Fruit fly (Drosophila melanogaster): ENCODE measurements around the gene CG9500.
A peak's percentile ranks its signal among the peaks of the same experiment; 100 is the strongest.

DNA sequence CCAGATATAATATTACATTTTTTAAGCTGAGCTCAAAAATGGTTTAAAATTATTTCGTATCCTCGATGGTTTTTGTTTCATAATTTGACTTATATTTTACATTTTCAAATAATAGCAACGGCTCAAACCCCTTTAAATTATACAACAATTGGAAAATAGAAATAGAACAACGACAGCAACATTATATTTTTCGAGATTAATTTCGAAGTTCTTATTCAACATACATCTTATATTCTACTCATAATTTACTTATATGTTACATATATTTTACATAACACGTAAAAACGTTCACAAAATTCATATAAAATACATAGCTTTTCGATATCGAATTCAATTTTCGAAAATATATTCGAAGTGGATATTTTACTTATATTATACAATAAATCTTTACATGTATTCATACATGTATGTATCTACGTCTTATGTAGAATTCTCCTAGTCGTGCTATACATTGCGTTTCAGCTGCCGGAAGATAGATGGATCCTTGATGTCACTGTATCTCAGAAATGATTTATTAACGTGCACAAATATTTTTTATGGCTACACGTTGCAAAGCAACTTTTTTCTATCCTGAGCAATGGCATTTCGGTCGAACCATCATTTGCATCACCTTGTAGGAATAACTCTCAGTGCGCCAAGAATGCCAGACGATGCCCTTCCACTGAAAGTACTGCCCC lies 1.3 kb downstream of the CG9500 start:
- TF ChIP-seq sv (GFP tag; optimal IDR thresholded peaks at IDR 0.05) = no peak
- no peak for TF ChIP-seq CG9705 (GFP tag; optimal IDR thresholded peaks at IDR 0.05)
- no peak for TF ChIP-seq psq (GFP tag; optimal IDR thresholded peaks at IDR 0.05)
- peak in 1 of 2 experiments; percentile 3 for TF ChIP-seq foxo (GFP tag; optimal IDR thresholded peaks at IDR 0.05)
- TF ChIP-seq Abd-B (GFP tag; optimal IDR thresholded peaks at IDR 0.05) = no peak
- TF ChIP-seq brk (GFP tag; optimal IDR thresholded peaks at IDR 0.05) = no peak
- no peak for TF ChIP-seq Dfd (GFP tag; optimal IDR thresholded peaks at IDR 0.05)
- TF ChIP-seq pan (optimal IDR thresholded peaks at IDR 0.05) = no peak
- no peak for TF ChIP-seq Vsx2 (GFP tag; optimal IDR thresholded peaks at IDR 0.05; ENCODE audit: partially characterized antibody)
- TF ChIP-seq sage (GFP tag; optimal IDR thresholded peaks at IDR 0.05) = no peak
- TF ChIP-seq GATAd (GFP tag; optimal IDR thresholded peaks at IDR 0.05) = no peak
